Fruit fly (Drosophila melanogaster): Measurements from ENCODE around the gene dachs.
A peak's percentile ranks its signal among the peaks of the same experiment; 100 is the strongest.

The dachs gene

dm6 chr2L:8488735-8489134 is 22.1 kb downstream of the dachs start, which contains the start of gene CG13088:
TSS of gene CG13088 (plus strand) at chr2L:8488981.
- peak; percentile 39 for TF ChIP-seq CG5204 (GFP tag; optimal IDR thresholded peaks at IDR 0.05)
- peak; percentile 56 for TF ChIP-seq Crg-1 (GFP tag; optimal IDR thresholded peaks at IDR 0.05)
- TF ChIP-seq pad (GFP tag; optimal IDR thresholded peaks at IDR 0.05), result peak; percentile 48
- peak; percentile 68 for TF ChIP-seq CG7101 (tag; optimal IDR thresholded peaks at IDR 0.05)
- TF ChIP-seq cic (GFP tag; optimal IDR thresholded peaks at IDR 0.05), result no peak
- TF ChIP-seq kay (GFP tag; ENCODE audit: borderline replicate concordance), result no peak
- no peak for TF ChIP-seq CG12768 (GFP tag; optimal IDR thresholded peaks at IDR 0.05)
- peak; percentile 42 for TF ChIP-seq ovo (GFP tag; optimal IDR thresholded peaks at IDR 0.05)
- no peak for TF ChIP-seq cnc (optimal IDR thresholded peaks at IDR 0.05)
- TF ChIP-seq Mnt (GFP tag; optimal IDR thresholded peaks at IDR 0.05), result peak; percentile 66
- TF ChIP-seq CG11617 (GFP tag; optimal IDR thresholded peaks at IDR 0.05), result no peak
- TF ChIP-seq tj (GFP tag; optimal IDR thresholded peaks at IDR 0.05), result no peak
- TF ChIP-seq CG14711 (tag; optimal IDR thresholded peaks at IDR 0.05), result peak; percentile 31
- peak; percentile 53 for TF ChIP-seq toe (GFP tag; optimal IDR thresholded peaks at IDR 0.05)
- no peak for TF ChIP-seq Clk (GFP tag; optimal IDR thresholded peaks at IDR 0.05)
- TF ChIP-seq Hr96 (GFP tag; optimal IDR thresholded peaks at IDR 0.05), result no peak
- peak; percentile 67 for TF ChIP-seq CG1620 (GFP tag; optimal IDR thresholded peaks at IDR 0.05)
- no peak for TF ChIP-seq CG7045 (GFP tag; optimal IDR thresholded peaks at IDR 0.05)
- peak; percentile 42 for TF ChIP-seq bab1 (GFP tag; optimal IDR thresholded peaks at IDR 0.05)

- peak; percentile 82 for TF ChIP-seq kay (GFP tag; ENCODE audit: borderline replicate concordance)
- TF ChIP-seq Mnt (GFP tag; optimal IDR thresholded peaks at IDR 0.05), result no peak
Observed at dm6 chr2L:8490439-8490838, 23.8 kb downstream of the dachs start, which contains the start of gene CG43400. TSS of gene CG43400 (plus strand) at chr2L:8490739.

dm6 chr2L:8496269-8496668 is 29.7 kb downstream of the dachs start, which contains the start of gene Bace:
TSS of gene Bace (minus strand) at chr2L:8496307.
- TF ChIP-seq CG5204 (GFP tag; optimal IDR thresholded peaks at IDR 0.05) (no peak), Clk (GFP tag; optimal IDR thresholded peaks at IDR 0.05) (no peak), CG14711 (tag; optimal IDR thresholded peaks at IDR 0.05) (no peak), CG12768 (GFP tag; optimal IDR thresholded peaks at IDR 0.05) (no peak), cnc (optimal IDR thresholded peaks at IDR 0.05) (no peak), Crg-1 (GFP tag; optimal IDR thresholded peaks at IDR 0.05) (no peak), Hr96 (GFP tag; optimal IDR thresholded peaks at IDR 0.05) (no peak), bab1 (GFP tag; optimal IDR thresholded peaks at IDR 0.05) (no peak), CG7045 (GFP tag; optimal IDR thresholded peaks at IDR 0.05) (no peak)

dm6 chr2L:8506729-8507128 is 40.1 kb downstream of the dachs start, which contains the start of gene Dh31:
TSS of gene Dh31 (minus strand) at chr2L:8506845.
- TF ChIP-seq cic (GFP tag; optimal IDR thresholded peaks at IDR 0.05) (no peak), Clk (GFP tag; optimal IDR thresholded peaks at IDR 0.05) (no peak)

dm6 chr2L:8511723-8512122 is 45.1 kb downstream of the dachs start, which contains the start of gene CG13096:
TSS of gene CG13096 (minus strand) at chr2L:8511866.
- TF ChIP-seq CG5204 (GFP tag; optimal IDR thresholded peaks at IDR 0.05) (no peak), tj (GFP tag; optimal IDR thresholded peaks at IDR 0.05) (no peak), cic (GFP tag; optimal IDR thresholded peaks at IDR 0.05) (no peak), ovo (GFP tag; optimal IDR thresholded peaks at IDR 0.05) (peak; percentile 53), CG11617 (GFP tag; optimal IDR thresholded peaks at IDR 0.05) (no peak), CG33017 (tag; optimal IDR thresholded peaks at IDR 0.05) (no peak), CG7045 (GFP tag; optimal IDR thresholded peaks at IDR 0.05) (no peak), Crg-1 (GFP tag; optimal IDR thresholded peaks at IDR 0.05) (peak; percentile 6), pad (GFP tag; optimal IDR thresholded peaks at IDR 0.05) (no peak), cnc (optimal IDR thresholded peaks at IDR 0.05) (no peak), kay (GFP tag; ENCODE audit: borderline replicate concordance) (no peak), Mnt (GFP tag; optimal IDR thresholded peaks at IDR 0.05) (peak; percentile 100), CG7101 (tag; optimal IDR thresholded peaks at IDR 0.05) (peak; percentile 24), CG1620 (GFP tag; optimal IDR thresholded peaks at IDR 0.05) (peak; percentile 38), CG14711 (tag; optimal IDR thresholded peaks at IDR 0.05) (no peak), toe (GFP tag; optimal IDR thresholded peaks at IDR 0.05) (no peak), CG12768 (GFP tag; optimal IDR thresholded peaks at IDR 0.05) (no peak), Clk (GFP tag; optimal IDR thresholded peaks at IDR 0.05) (no peak), bab1 (GFP tag; optimal IDR thresholded peaks at IDR 0.05) (peak; percentile 80), Hr96 (GFP tag; optimal IDR thresholded peaks at IDR 0.05) (no peak)

- peak; percentile 93 for TF ChIP-seq toe (GFP tag; optimal IDR thresholded peaks at IDR 0.05)
- peak; percentile 68 for TF ChIP-seq tj (GFP tag; optimal IDR thresholded peaks at IDR 0.05)
- no peak for TF ChIP-seq cnc (optimal IDR thresholded peaks at IDR 0.05)
- TF ChIP-seq CG7045 (GFP tag; optimal IDR thresholded peaks at IDR 0.05), result peak; percentile 71
- no peak for TF ChIP-seq CG5204 (GFP tag; optimal IDR thresholded peaks at IDR 0.05)
- peak; percentile 87 for TF ChIP-seq bab1 (GFP tag; optimal IDR thresholded peaks at IDR 0.05)
- peak; percentile 87 for TF ChIP-seq Hr96 (GFP tag; optimal IDR thresholded peaks at IDR 0.05)
- peak; percentile 81 for TF ChIP-seq CG14711 (tag; optimal IDR thresholded peaks at IDR 0.05)
- peak; percentile 95 for TF ChIP-seq Mnt (GFP tag; optimal IDR thresholded peaks at IDR 0.05)
- peak; percentile 91 for TF ChIP-seq CG1620 (GFP tag; optimal IDR thresholded peaks at IDR 0.05)
- peak; percentile 46 for TF ChIP-seq cic (GFP tag; optimal IDR thresholded peaks at IDR 0.05)
- TF ChIP-seq CG11617 (GFP tag; optimal IDR thresholded peaks at IDR 0.05), result peak; percentile 79
- TF ChIP-seq Clk (GFP tag; optimal IDR thresholded peaks at IDR 0.05), result peak; percentile 62
- TF ChIP-seq CG12768 (GFP tag; optimal IDR thresholded peaks at IDR 0.05), result peak; percentile 83
- peak; percentile 74 for TF ChIP-seq ovo (GFP tag; optimal IDR thresholded peaks at IDR 0.05)
- peak; percentile 88 for TF ChIP-seq Crg-1 (GFP tag; optimal IDR thresholded peaks at IDR 0.05)
- TF ChIP-seq kay (GFP tag; ENCODE audit: borderline replicate concordance), result no peak
- peak; percentile 85 for TF ChIP-seq CG7101 (tag; optimal IDR thresholded peaks at IDR 0.05)
- TF ChIP-seq CG33017 (tag; optimal IDR thresholded peaks at IDR 0.05), result peak; percentile 66
- TF ChIP-seq pad (GFP tag; optimal IDR thresholded peaks at IDR 0.05), result peak; percentile 66
Observed at dm6 chr2L:8514748-8515147, 48.1 kb downstream of the dachs start, which contains the start of the genes CG13097 and PIG-U. TSS of gene CG13097 (minus strand) at chr2L:8514868. TSS of gene PIG-U (plus strand) at chr2L:8515096.
